Worm (Caenorhabditis elegans) whole organism, L4 larva: ENCODE results near the gene F22B8.7.

Source experiments
- ama-1 ChIP-seq: fragments of 150-350 bp; optimal IDR thresholded peaks from 2 replicates; lab custom pipeline; 2014; ENCODE audit warnings: inconsistent platforms, mixed read lengths
- dmd-8 ChIP-seq: fragments of 200-800 bp; sonication (Bioruptor generic); IDR thresholded peaks from 2 replicates; pipeline ENCODE4 v1.3.6; 2022; ENCODE audit warnings: missing genetic modification characterization, missing compliant biosample characterization
- lsy-2 ChIP-seq, 2 experiments: fragments of 150-350 bp in 1 of 2; sonication (generic microtip) in 1 of 2; optimal IDR thresholded peaks; 2 replicates each; lab custom pipeline; 2014 to 2017; ENCODE audit warnings: missing biosample characterization in 2 of 2, missing genetic modification characterization in 2 of 2

ce11 chrV:16114237-16114636 is 19.9 kb downstream of the F22B8.7 start, which contains the start of gene srxa-16:
- TF ChIP-seq dmd-8 (GFP tag; lab: Robert Waterston, UW) (no peak), lsy-2 (tag; optimal IDR thresholded peaks at IDR 0.05; lab: Kevin White, UChicago) (no peak), ama-1 (lab: Kevin White, UChicago) (no peak)
